Worm (Caenorhabditis elegans): Measurements from ENCODE around the gene Y43C5A.7.
A peak's percentile ranks its signal among the peaks of the same experiment; 100 is the strongest.

Y43C5A.7 gene

ce11 chrIV:10250577-10251075 is 26.4 kb upstream of the Y43C5A.7 start, which contains the start of gene daf-14:
daf-14 (plus strand) TSS chrIV:10250627.
- TF ChIP-seq hlh-30 (tag; optimal IDR thresholded peaks at IDR 0.05; ENCODE audit: insufficient read depth) (peak; percentile 23), madf-2 (tag; optimal IDR thresholded peaks at IDR 0.05) (no peak)

DNA sequence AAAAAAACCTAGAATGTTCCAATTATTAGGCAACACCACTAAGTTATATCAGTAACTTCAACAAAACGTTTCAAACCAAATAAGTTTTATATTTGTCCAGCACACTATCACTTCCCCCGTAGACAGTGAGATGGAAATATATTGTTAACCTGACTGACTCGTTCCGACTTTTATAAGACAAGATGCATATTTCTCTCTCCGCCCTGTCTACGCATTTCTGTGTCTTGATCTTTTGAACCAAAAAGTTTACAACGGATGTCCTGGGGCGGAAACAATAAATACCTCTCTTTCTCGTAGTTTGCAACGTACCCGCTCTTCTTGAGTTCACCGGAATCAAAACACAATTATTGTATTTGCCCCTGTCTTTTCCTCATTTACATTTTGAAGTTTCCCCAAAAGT is 25.8 kb upstream of the Y43C5A.7 start:
- TF ChIP-seq nhr-232 (tag; optimal IDR thresholded peaks at IDR 0.05): no peak
- TF ChIP-seq sdc-2 (tag; optimal IDR thresholded peaks at IDR 0.05): no peak
- no peak for TF ChIP-seq ttx-3 (tag; optimal IDR thresholded peaks at IDR 0.05)
- TF ChIP-seq tbx-7 (tag; optimal IDR thresholded peaks at IDR 0.05): no peak
- TF ChIP-seq pax-1 (tag; optimal IDR thresholded peaks at IDR 0.05): no peak
- no peak for TF ChIP-seq npax-4 (tag; optimal IDR thresholded peaks at IDR 0.05)
- no peak for TF ChIP-seq lim-6 (tag; optimal IDR thresholded peaks at IDR 0.05)
- TF ChIP-seq madf-2 (tag; optimal IDR thresholded peaks at IDR 0.05): no peak
- no peak for TF ChIP-seq syd-9 (tag; optimal IDR thresholded peaks at IDR 0.05)
- no peak for TF ChIP-seq tbx-2 (tag; optimal IDR thresholded peaks at IDR 0.05)
- TF ChIP-seq hlh-15 (tag; optimal IDR thresholded peaks at IDR 0.05): no peak
- TF ChIP-seq unc-3 (GFP tag; conservative IDR thresholded peaks at IDR 0.05): no peak
- no peak for TF ChIP-seq unc-3 (tag; optimal IDR thresholded peaks at IDR 0.05)
- no peak for TF ChIP-seq K02D7.2 (tag; optimal IDR thresholded peaks at IDR 0.05)
- no peak for TF ChIP-seq pros-1 (tag; optimal IDR thresholded peaks at IDR 0.05)
- TF ChIP-seq hlh-30 (tag; optimal IDR thresholded peaks at IDR 0.05; ENCODE audit: insufficient read depth): no peak

ce11 chrIV:10251764-10252163 is 25.3 kb upstream of the Y43C5A.7 start:
- TF ChIP-seq rnt-1 (tag; optimal IDR thresholded peaks at IDR 0.05) (no peak), K02D7.2 (tag; optimal IDR thresholded peaks at IDR 0.05) (no peak), unc-42 (tag; optimal IDR thresholded peaks at IDR 0.05) (no peak), ceh-31 (tag; optimal IDR thresholded peaks at IDR 0.05) (no peak), sox-4 (tag; optimal IDR thresholded peaks at IDR 0.05) (no peak), unc-3 (GFP tag; conservative IDR thresholded peaks at IDR 0.05) (no peak), unc-3 (tag; optimal IDR thresholded peaks at IDR 0.05) (no peak), ceh-18 (tag; optimal IDR thresholded peaks at IDR 0.05) (no peak), tbx-7 (tag; optimal IDR thresholded peaks at IDR 0.05) (no peak), syd-9 (tag; optimal IDR thresholded peaks at IDR 0.05) (no peak), nfya-1 (tag; optimal IDR thresholded peaks at IDR 0.05) (no peak), unc-86 (tag; optimal IDR thresholded peaks at IDR 0.05) (no peak)

DNA sequence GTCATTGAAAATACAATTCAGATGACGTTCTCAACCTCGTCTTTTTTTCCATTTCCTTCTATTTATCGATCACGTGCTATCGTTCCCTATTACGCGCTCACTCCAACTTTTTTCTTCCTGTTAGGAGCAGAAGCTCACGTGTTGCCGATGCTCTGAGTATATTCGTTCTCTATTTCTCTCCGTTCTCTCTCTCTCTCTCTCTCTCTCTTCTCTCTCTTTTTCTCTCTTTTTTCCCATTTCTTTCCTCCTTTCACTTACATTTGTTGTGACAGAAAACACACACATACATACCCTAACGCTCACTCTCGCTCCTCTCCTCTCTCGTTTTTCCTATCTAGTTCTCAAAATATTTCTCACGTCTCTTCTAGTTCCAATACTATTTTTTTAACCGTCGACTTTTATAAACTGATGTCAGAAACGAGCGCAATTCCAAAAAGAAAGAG is 24.7 kb upstream of the Y43C5A.7 start:
- TF ChIP-seq unc-42 (tag; optimal IDR thresholded peaks at IDR 0.05) (peak; percentile 77), odd-2 (tag; optimal IDR thresholded peaks at IDR 0.05) (no peak), F13H6.1 (tag; optimal IDR thresholded peaks at IDR 0.05) (peak; percentile 38), ref-2 (tag; optimal IDR thresholded peaks at IDR 0.05) (peak; percentile 66), pqm-1 (tag; optimal IDR thresholded peaks at IDR 0.05) (peak; percentile 25), fkh-10 (GFP tag; optimal IDR thresholded peaks at IDR 0.05) (no peak), che-1 (tag; optimal IDR thresholded peaks at IDR 0.05) (no peak), hlh-30 (tag; optimal IDR thresholded peaks at IDR 0.05; ENCODE audit: insufficient read depth) (peak; percentile 87), tbx-2 (tag; optimal IDR thresholded peaks at IDR 0.05) (peak; percentile 46), unc-55 (GFP tag; optimal IDR thresholded peaks at IDR 0.05) (peak; percentile 77), eyg-1 (tag; optimal IDR thresholded peaks at IDR 0.05) (peak; percentile 17), ceh-9 (tag; optimal IDR thresholded peaks at IDR 0.05) (no peak), ceh-18 (tag; optimal IDR thresholded peaks at IDR 0.05) (peak; percentile 87), C08G9.2 (tag; optimal IDR thresholded peaks at IDR 0.05) (peak; percentile 44), madf-2 (tag; optimal IDR thresholded peaks at IDR 0.05) (no peak), pag-3 (tag; optimal IDR thresholded peaks at IDR 0.05; ENCODE audit: borderline replicate concordance) (peak; percentile 5), ets-4 (tag; optimal IDR thresholded peaks at IDR 0.05) (peak; percentile 20), npax-4 (tag; optimal IDR thresholded peaks at IDR 0.05) (no peak), nfya-1 (tag; optimal IDR thresholded peaks at IDR 0.05) (peak; percentile 64), ceh-31 (tag; optimal IDR thresholded peaks at IDR 0.05) (peak; percentile 61), fkh-6 (tag; optimal IDR thresholded peaks at IDR 0.05) (no peak), pros-1 (tag; optimal IDR thresholded peaks at IDR 0.05) (peak; percentile 56), ceh-34 (tag; optimal IDR thresholded peaks at IDR 0.05) (peak; percentile 2)

All from whole organism, late embryonic.